Worm (Caenorhabditis elegans) whole organism, midembryonic: Measurements from ENCODE around the gene T19H12.2.

Experiments used
- T22C8.4 ChIP-seq: fragments of 200-800 bp; sonication (Bioruptor generic); IDR thresholded peaks from 2 replicates; pipeline ENCODE4 v1.3.6; 2022; ENCODE audit warnings: missing genetic modification characterization, missing compliant biosample characterization
- cog-1 ChIP-seq: sonication (generic microtip); optimal IDR thresholded peaks from 2 replicates; lab custom pipeline; 2016; ENCODE audit warnings: missing genetic modification characterization, missing compliant biosample characterization
- flt-1 ChIP-seq: fragments of 200-800 bp; sonication (Bioruptor generic); IDR thresholded peaks from 2 replicates; pipeline ENCODE4 v1.3.6; 2022; ENCODE audit warnings: missing genetic modification characterization, missing compliant biosample characterization
- klf-2 ChIP-seq: fragments of 200-800 bp; sonication (Bioruptor generic); conservative IDR thresholded peaks from 2 replicates; pipeline ENCODE4 v1.3.6; 2022; ENCODE audit warnings: missing genetic modification reagents, missing genetic modification characterization, missing compliant biosample characterization
- med-1 ChIP-seq: sonication (generic microtip); optimal IDR thresholded peaks from 2 replicates; lab custom pipeline; 2017; ENCODE audit warnings: missing genetic modification characterization, mild to moderate bottlenecking, missing compliant biosample characterization, antibody characterized with exemption, missing genetic modification reagents; ENCODE audit not compliant: insufficient read depth
- ref-1 ChIP-seq: fragments of 200-800 bp; sonication (Bioruptor generic); conservative IDR thresholded peaks from 2 replicates; pipeline ENCODE4 v1.3.6; 2022; ENCODE audit warnings: missing genetic modification reagents, missing genetic modification characterization, missing compliant biosample characterization
- tab-1 ChIP-seq: fragments of 200-800 bp; sonication (Bioruptor generic); IDR thresholded peaks from 2 replicates; pipeline ENCODE4 v1.3.6; 2022; ENCODE audit warnings: missing genetic modification characterization, missing compliant biosample characterization
- ztf-23 ChIP-seq: fragments of 200-800 bp; sonication (Bioruptor generic); IDR thresholded peaks from 2 replicates; pipeline ENCODE4 v1.3.6; 2022; ENCODE audit warnings: missing genetic modification reagents, missing genetic modification characterization, missing compliant biosample characterization
- ztf-29 ChIP-seq: fragments of 200-800 bp; sonication (Bioruptor generic); IDR thresholded peaks from 2 replicates; pipeline ENCODE4 v1.3.6; 2022; ENCODE audit warnings: missing genetic modification reagents, missing genetic modification characterization, missing compliant biosample characterization

The T19H12.2 gene

DNA sequence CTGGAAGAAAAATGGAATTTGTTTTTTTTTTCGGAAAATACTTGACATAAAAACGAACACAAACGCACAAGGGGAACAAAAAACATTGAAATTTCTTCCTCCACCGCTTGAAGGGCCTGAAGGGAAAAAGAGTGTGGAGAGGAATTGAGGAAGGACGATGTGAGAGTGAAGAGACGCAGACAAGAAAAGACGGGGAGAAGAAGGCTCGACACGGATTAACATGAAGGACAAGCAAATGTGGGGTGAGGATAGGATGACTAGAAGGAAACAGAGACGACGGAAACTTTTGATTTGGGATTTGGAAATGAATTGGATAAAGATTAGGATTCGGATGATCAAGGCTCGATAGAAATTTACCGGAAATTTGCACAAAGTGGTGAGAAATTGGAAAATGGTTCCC is 29.7 kb upstream of the T19H12.2 start:
- TF ChIP-seq flt-1 (GFP tag; lab: Robert Waterston, UW) = no peak
- TF ChIP-seq ref-1 (GFP tag; lab: Robert Waterston, UW) = no peak
- TF ChIP-seq klf-2 = no peak
- TF ChIP-seq ztf-29 (GFP tag; lab: Robert Waterston, UW) = no peak
- TF ChIP-seq tab-1 (GFP tag; lab: Robert Waterston, UW) = no peak
- no peak for TF ChIP-seq ztf-23 (GFP tag; lab: Robert Waterston, UW)
- no peak for TF ChIP-seq med-1 (GFP tag; lab: Kevin White, UChicago)
- TF ChIP-seq T22C8.4 (GFP tag; lab: Robert Waterston, UW) = no peak; the same call in 1 of the 2 replicates
- TF ChIP-seq cog-1 (tag; lab: Kevin White, UChicago) = no peak

DNA sequence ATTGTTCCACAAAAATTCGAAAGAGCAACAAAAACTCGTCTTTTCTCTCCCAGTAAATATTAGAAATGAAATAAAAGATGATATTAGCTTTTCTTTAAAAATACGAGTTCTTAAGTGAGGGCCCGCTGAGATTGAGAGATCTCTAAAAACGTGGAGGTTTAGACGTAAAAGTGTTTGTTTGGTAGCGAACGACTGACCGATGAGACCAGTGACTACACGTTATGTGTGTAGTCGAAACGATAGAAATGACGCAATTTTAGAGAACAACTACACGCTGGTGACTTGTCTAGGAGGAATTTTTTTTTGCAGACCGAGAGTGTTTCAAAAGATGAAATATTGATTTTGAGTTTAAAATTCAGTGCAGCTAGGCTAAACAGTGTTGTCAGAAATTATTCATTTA is 27.5 kb upstream of the T19H12.2 start, which contains the start of gene C37H5.13:
C37H5.13 (minus strand) TSS at position 229 of the 400 bp plus-strand sequence.
- TF ChIP-seq med-1 (GFP tag; lab: Kevin White, UChicago) = no peak
- no peak for TF ChIP-seq ref-1 (GFP tag; lab: Robert Waterston, UW)
- TF ChIP-seq ztf-29 (GFP tag; lab: Robert Waterston, UW) = no peak
- TF ChIP-seq ztf-23 (GFP tag; lab: Robert Waterston, UW) = no peak
- TF ChIP-seq T22C8.4 (GFP tag; lab: Robert Waterston, UW) = no peak
- TF ChIP-seq cog-1 (tag; lab: Kevin White, UChicago) = no peak
- TF ChIP-seq tab-1 (GFP tag; lab: Robert Waterston, UW) = no peak
- TF ChIP-seq flt-1 (GFP tag; lab: Robert Waterston, UW) = no peak
- TF ChIP-seq klf-2 = no peak

DNA sequence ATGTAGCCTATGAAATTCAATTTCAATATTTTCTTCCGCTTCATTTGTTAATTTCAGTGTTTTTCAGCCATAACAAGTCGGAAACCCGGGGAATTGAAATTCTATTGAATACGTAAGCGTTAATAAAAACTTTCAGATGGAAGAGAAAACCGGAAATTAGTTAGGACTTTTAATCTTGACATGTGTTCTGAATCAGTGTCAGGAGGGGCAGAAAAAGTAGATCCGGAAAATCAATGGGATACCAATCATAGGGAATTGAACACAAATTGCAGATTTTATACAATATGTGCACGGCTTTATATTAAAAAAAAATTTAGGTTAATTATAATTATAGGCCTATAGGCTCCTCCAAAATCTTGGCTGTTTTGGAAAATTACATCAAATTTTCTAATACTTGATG is 25.9 kb upstream of the T19H12.2 start:
- no peak for TF ChIP-seq ref-1 (GFP tag; lab: Robert Waterston, UW)
- no peak for TF ChIP-seq ztf-23 (GFP tag; lab: Robert Waterston, UW)
- no peak for TF ChIP-seq klf-2
- no peak for TF ChIP-seq cog-1 (tag; lab: Kevin White, UChicago)
- no peak for TF ChIP-seq flt-1 (GFP tag; lab: Robert Waterston, UW)
- no peak for TF ChIP-seq T22C8.4 (GFP tag; lab: Robert Waterston, UW)
- no peak for TF ChIP-seq ztf-29 (GFP tag; lab: Robert Waterston, UW)
- no peak for TF ChIP-seq med-1 (GFP tag; lab: Kevin White, UChicago)
- TF ChIP-seq tab-1 (GFP tag; lab: Robert Waterston, UW) = no peak

DNA sequence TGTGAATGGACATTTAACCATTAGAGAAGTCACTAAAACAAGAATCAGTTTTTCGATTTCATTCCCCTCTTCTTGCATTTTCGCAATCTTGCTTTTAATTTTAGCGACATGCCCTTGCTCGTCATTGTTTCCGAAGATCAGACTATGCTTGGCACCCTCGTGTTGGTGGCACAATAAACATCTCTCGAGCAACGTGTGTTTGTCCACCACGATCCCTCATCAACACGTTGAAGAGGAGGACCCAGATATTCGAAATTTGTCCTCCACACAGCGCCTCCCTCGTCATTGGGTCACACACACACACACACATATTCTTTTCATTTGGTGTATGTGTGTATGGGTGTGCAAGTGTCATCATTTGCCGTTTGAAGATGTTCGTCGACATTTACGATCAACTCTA is 24.9 kb upstream of the T19H12.2 start, which contains the start of gene srd-32:
srd-32 (plus strand) TSS at position 301 of the 400 bp plus-strand sequence.
- TF ChIP-seq T22C8.4 (GFP tag; lab: Robert Waterston, UW) (no peak), ztf-23 (GFP tag; lab: Robert Waterston, UW) (no peak), cog-1 (tag; lab: Kevin White, UChicago) (no peak), ztf-29 (GFP tag; lab: Robert Waterston, UW) (no peak), klf-2 (no peak), med-1 (GFP tag; lab: Kevin White, UChicago) (no peak), flt-1 (GFP tag; lab: Robert Waterston, UW) (no peak)

DNA sequence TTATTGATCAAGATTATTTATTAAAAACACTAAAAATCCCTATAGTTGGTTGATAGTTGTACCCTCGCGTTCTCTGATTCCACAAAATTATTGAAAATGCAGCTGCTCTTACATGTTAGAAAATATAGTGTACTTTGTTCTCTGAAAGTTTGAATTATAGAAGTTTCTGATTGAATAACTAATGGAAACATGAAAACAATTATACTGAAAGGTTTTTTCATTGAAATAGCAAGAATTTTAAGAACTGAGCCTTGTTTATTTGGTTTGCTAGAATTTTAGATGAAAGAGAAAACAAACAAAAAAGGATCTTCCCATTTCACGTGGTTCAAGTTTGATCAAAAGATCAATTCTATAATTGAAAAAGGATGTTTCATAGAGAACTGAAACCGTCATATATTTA is 22.7 kb upstream of the T19H12.2 start:
- TF ChIP-seq T22C8.4 (GFP tag; lab: Robert Waterston, UW) = no peak
- TF ChIP-seq ref-1 (GFP tag; lab: Robert Waterston, UW) = no peak
- no peak for TF ChIP-seq ztf-23 (GFP tag; lab: Robert Waterston, UW)
- no peak for TF ChIP-seq med-1 (GFP tag; lab: Kevin White, UChicago)
- TF ChIP-seq klf-2 = no peak
- no peak for TF ChIP-seq ztf-29 (GFP tag; lab: Robert Waterston, UW)
- no peak for TF ChIP-seq tab-1 (GFP tag; lab: Robert Waterston, UW)
- TF ChIP-seq flt-1 (GFP tag; lab: Robert Waterston, UW) = no peak
- TF ChIP-seq cog-1 (tag; lab: Kevin White, UChicago) = no peak

DNA sequence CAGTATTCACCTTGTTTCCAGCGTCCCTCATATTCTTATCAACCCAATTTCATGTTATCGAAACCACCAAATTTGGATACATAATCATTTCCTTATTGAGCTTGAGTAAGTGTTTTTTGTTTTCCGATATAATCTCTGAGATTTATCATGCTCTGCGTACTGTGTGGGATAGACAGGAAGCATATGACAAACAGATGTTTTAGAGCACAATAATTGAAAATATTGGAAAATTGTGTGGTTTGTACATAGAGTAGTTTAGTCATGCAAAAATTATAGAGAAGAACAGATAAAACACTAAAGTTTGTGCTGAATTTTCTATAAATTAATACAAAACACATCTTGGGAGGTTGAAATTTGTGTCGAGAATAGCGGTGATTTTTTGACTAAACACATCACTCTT is 21.5 kb upstream of the T19H12.2 start:
- TF ChIP-seq ztf-23 (GFP tag; lab: Robert Waterston, UW) (no peak), T22C8.4 (GFP tag; lab: Robert Waterston, UW) (no peak), cog-1 (tag; lab: Kevin White, UChicago) (no peak), tab-1 (GFP tag; lab: Robert Waterston, UW) (no peak), med-1 (GFP tag; lab: Kevin White, UChicago) (no peak), ref-1 (GFP tag; lab: Robert Waterston, UW) (no peak), ztf-29 (GFP tag; lab: Robert Waterston, UW) (no peak), flt-1 (GFP tag; lab: Robert Waterston, UW) (no peak), klf-2 (no peak)

DNA sequence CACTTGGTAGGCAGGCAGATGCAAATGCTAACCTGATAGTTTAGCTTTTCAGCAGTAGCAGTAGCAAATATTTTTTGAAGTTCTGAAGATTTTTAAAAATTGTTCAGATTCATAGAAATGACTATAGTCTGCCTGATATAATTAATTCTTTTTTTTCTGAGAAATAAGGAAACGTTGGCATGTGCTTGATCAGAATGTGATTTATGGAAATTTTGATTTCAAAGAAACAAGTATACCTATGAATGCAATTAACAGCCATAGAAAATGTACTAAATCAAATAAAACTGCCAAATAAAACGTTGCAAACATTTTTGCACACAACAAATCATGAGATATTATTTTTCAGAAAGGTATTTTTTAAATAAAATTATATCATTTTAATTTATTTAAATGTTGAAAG is 19.6 kb upstream of the T19H12.2 start:
- no peak for TF ChIP-seq tab-1 (GFP tag; lab: Robert Waterston, UW)
- TF ChIP-seq ztf-23 (GFP tag; lab: Robert Waterston, UW) = no peak
- no peak for TF ChIP-seq cog-1 (tag; lab: Kevin White, UChicago)
- TF ChIP-seq T22C8.4 (GFP tag; lab: Robert Waterston, UW) = no peak
- TF ChIP-seq klf-2 = no peak
- no peak for TF ChIP-seq flt-1 (GFP tag; lab: Robert Waterston, UW)
- no peak for TF ChIP-seq ref-1 (GFP tag; lab: Robert Waterston, UW)
- no peak for TF ChIP-seq ztf-29 (GFP tag; lab: Robert Waterston, UW)
- no peak for TF ChIP-seq med-1 (GFP tag; lab: Kevin White, UChicago)

DNA sequence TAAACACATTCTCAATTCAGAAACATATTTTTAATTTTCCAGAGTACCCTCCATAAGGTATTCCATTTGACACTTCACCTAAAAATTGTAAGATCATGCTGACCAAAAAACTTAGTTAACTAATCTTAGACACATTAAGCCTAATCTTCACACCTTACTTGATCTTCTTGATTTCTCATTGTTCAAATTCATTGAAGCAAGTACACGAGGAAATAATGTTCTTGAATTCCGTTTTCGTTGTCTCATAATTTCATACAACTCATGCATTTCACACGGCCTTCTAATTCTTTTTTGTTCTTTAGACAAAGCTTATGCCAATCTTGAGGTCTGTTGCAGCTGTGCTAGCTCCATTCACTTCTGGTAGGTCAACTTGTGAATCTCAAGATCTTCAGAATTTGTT is 18.2 kb upstream of the T19H12.2 start, which contains the start of gene srd-33:
srd-33 (plus strand) TSS at position 301 of the 400 bp plus-strand sequence.
- TF ChIP-seq flt-1 (GFP tag; lab: Robert Waterston, UW) (no peak), klf-2 (no peak), ztf-23 (GFP tag; lab: Robert Waterston, UW) (no peak), T22C8.4 (GFP tag; lab: Robert Waterston, UW) (no peak)

DNA sequence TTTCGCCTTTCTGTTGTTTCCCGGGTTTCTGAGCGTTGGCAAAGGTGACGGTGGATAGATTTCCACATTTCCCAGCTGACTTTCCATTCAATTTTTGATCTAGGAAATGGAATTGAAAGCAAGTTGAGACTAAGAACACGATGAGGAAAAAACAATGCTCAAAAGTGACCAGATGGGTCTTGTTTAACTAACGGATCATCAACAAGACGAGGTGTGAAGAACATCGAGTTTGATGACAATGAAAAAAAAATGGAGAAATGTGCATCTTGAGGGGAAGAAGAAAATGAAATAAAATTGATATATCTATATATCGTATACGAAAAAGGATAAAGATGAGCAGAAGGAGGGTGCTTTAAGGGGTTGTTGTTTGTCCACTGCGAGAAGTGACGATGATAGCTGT is 12.6 kb upstream of the T19H12.2 start, which contains the start of gene T19H12.6:
T19H12.6 (minus strand) TSS at position 101 of the 400 bp plus-strand sequence.
- TF ChIP-seq flt-1 (GFP tag; lab: Robert Waterston, UW) (no peak), med-1 (GFP tag; lab: Kevin White, UChicago) (no peak), cog-1 (tag; lab: Kevin White, UChicago) (no peak)
